6 worm cellular contexts compared by ENCODE assay signal in genomic region chrIII:10470927-10471326, ce11.
TF ChIP-seq lines count a peak whose summit lies in the region.

Gene cul-1 (plus strand): TSS chrIII:10471237.

TF ChIP-seq in whole organism, L1 larva, 84 proteins besides CTCF, POLR2A, EP300 and RAD21 (continues in another document):
- TF ChIP-seq pqm-1 (tag; optimal IDR thresholded peaks at IDR 0.05; lab: Kevin White, UChicago) (no peak), nhr-71 (tag; optimal IDR thresholded peaks at IDR 0.05; lab: Kevin White, UChicago) (no peak), skn-1 (tag; optimal IDR thresholded peaks at IDR 0.05; lab: Kevin White, UChicago) (peak; percentile 98), nhr-19 (GFP tag; conservative IDR thresholded peaks at IDR 0.05; lab: Robert Waterston, UW) (no peak), mdl-1 (tag; optimal IDR thresholded peaks at IDR 0.05; lab: Kevin White, UChicago) (no peak), vab-15 (tag; optimal IDR thresholded peaks at IDR 0.05; lab: Kevin White, UChicago) (no peak), mef-2 (tag; optimal IDR thresholded peaks at IDR 0.05; lab: Kevin White, UChicago) (no peak), elt-3 (tag; optimal IDR thresholded peaks at IDR 0.05; lab: Kevin White, UChicago) (no peak), hlh-17 (GFP tag; optimal IDR thresholded peaks at IDR 0.05; lab: Kevin White, UChicago; ENCODE audit: borderline replicate concordance) (no peak), fkh-10 (GFP tag; optimal IDR thresholded peaks at IDR 0.05; lab: Kevin White, UChicago) (no peak), lin-35 (GFP tag; optimal IDR thresholded peaks at IDR 0.05; lab: Kevin White, UChicago) (peak in 1 of 2 experiments; percentile 50), blmp-1 (tag; optimal IDR thresholded peaks at IDR 0.05; lab: Kevin White, UChicago) (peak; percentile 1), ceh-90 (tag; optimal IDR thresholded peaks at IDR 0.05; lab: Kevin White, UChicago) (no peak), zag-1 (tag; optimal IDR thresholded peaks at IDR 0.05; lab: Kevin White, UChicago) (no peak), tlp-1 (tag; optimal IDR thresholded peaks at IDR 0.05; lab: Kevin White, UChicago) (no peak), ama-1 (optimal IDR thresholded peaks at IDR 0.05; lab: Kevin White, UChicago) (no peak)

TF ChIP-seq in whole organism, L2 larva, 48 proteins besides CTCF, POLR2A, EP300 and RAD21:
- TF ChIP-seq C34F6.9 (tag; optimal IDR thresholded peaks at IDR 0.05; lab: Kevin White, UChicago) (peak; percentile 53), alr-1 (tag; optimal IDR thresholded peaks at IDR 0.05; lab: Kevin White, UChicago) (no peak), unc-55 (GFP tag; optimal IDR thresholded peaks at IDR 0.05; lab: Kevin White, UChicago) (peak; percentile 40), nhr-129 (tag; optimal IDR thresholded peaks at IDR 0.05; lab: Kevin White, UChicago) (peak; percentile 47), lin-11 (tag; optimal IDR thresholded peaks at IDR 0.05; lab: Kevin White, UChicago) (no peak), skn-1 (tag; optimal IDR thresholded peaks at IDR 0.05; lab: Kevin White, UChicago) (peak; percentile 74), mdl-1 (tag; optimal IDR thresholded peaks at IDR 0.05; lab: Kevin White, UChicago) (no peak)

TF ChIP-seq in whole organism, L3 larva, 47 proteins besides CTCF, POLR2A, EP300 and RAD21:
- no peak for TF ChIP-seq lsy-12 (tag; optimal IDR thresholded peaks at IDR 0.05; lab: Kevin White, UChicago)
- TF ChIP-seq egl-5 (tag; optimal IDR thresholded peaks at IDR 0.05; lab: Kevin White, UChicago): peak; percentile 80
- peak; percentile 23 for TF ChIP-seq lin-15B (tag; optimal IDR thresholded peaks at IDR 0.05; lab: Kevin White, UChicago)
- TF ChIP-seq nfya-1 (tag; optimal IDR thresholded peaks at IDR 0.05; lab: Kevin White, UChicago; ENCODE audit: insufficient read depth): peak; percentile 25
- peak; percentile 94 for TF ChIP-seq skn-1 (tag; optimal IDR thresholded peaks at IDR 0.05; lab: Kevin White, UChicago)
- no peak for TF ChIP-seq ceh-28 (tag; optimal IDR thresholded peaks at IDR 0.05; lab: Kevin White, UChicago)
- TF ChIP-seq pha-4 (tag; optimal IDR thresholded peaks at IDR 0.05; lab: Kevin White, UChicago): peak; percentile 1

TF ChIP-seq in whole organism, L4 larva, 104 proteins besides CTCF, POLR2A, EP300 and RAD21:
- TF ChIP-seq zfp-3 (GFP tag; conservative IDR thresholded peaks at IDR 0.05; lab: Robert Waterston, UW) (no peak), hlh-30 (tag; optimal IDR thresholded peaks at IDR 0.05; lab: Kevin White, UChicago; ENCODE audit: insufficient read depth) (peak; percentile 72), set-16 (GFP tag; IDR thresholded peaks at IDR 0.05; lab: Robert Waterston, UW) (no peak), nhr-28 (tag; optimal IDR thresholded peaks at IDR 0.05; lab: Kevin White, UChicago) (peak; percentile 2), hmg-1.1 (GFP tag; IDR thresholded peaks at IDR 0.05; lab: Robert Waterston, UW) (no peak), Y75B8A.6 (GFP tag; IDR thresholded peaks at IDR 0.05; lab: Robert Waterston, UW) (no peak), saeg-2 (GFP tag; IDR thresholded peaks at IDR 0.05; lab: Robert Waterston, UW) (no peak), daf-19 (GFP tag; conservative IDR thresholded peaks at IDR 0.05; lab: Robert Waterston, UW) (no peak), tag-97 (GFP tag; IDR thresholded peaks at IDR 0.05; lab: Robert Waterston, UW) (no peak), mdl-1 (tag; optimal IDR thresholded peaks at IDR 0.05; lab: Kevin White, UChicago) (no peak), ZK546.5 (tag; optimal IDR thresholded peaks at IDR 0.05; lab: Kevin White, UChicago) (no peak), dve-1 (tag; optimal IDR thresholded peaks at IDR 0.05; lab: Kevin White, UChicago; ENCODE audit: insufficient read depth) (peak; percentile 5), F10B5.3 (tag; optimal IDR thresholded peaks at IDR 0.05; lab: Kevin White, UChicago) (no peak), ctbp-1 (GFP tag; IDR thresholded peaks at IDR 0.05; lab: Robert Waterston, UW) (no peak), mes-2 (tag; optimal IDR thresholded peaks at IDR 0.05; lab: Kevin White, UChicago; ENCODE audit: poor library complexity, severe bottlenecking) (peak; percentile 23), R02D3.7 (tag; optimal IDR thresholded peaks at IDR 0.05; lab: Kevin White, UChicago) (no peak), vab-7 (GFP tag; IDR thresholded peaks at IDR 0.05; lab: Robert Waterston, UW) (no peak), nhr-102 (tag; optimal IDR thresholded peaks at IDR 0.05; lab: Kevin White, UChicago) (no peak), daf-16 (GFP tag; optimal IDR thresholded peaks at IDR 0.05; lab: Kevin White, UChicago) (no peak), daf-16 (tag; optimal IDR thresholded peaks at IDR 0.05; lab: Kevin White, UChicago) (peak; percentile 11), skn-1 (tag; optimal IDR thresholded peaks at IDR 0.05; lab: Kevin White, UChicago) (no peak), lsy-2 (tag; optimal IDR thresholded peaks at IDR 0.05; lab: Kevin White, UChicago) (peak in 1 of 2 experiments; percentile 42)

TF ChIP-seq in whole organism, mixed stage, embryonic, 35 proteins besides CTCF, POLR2A, EP300 and RAD21:
- TF ChIP-seq hlh-1 (tag; optimal IDR thresholded peaks at IDR 0.05; lab: Kevin White, UChicago) (peak; percentile 43), snpc-4 (tag; optimal IDR thresholded peaks at IDR 0.05; lab: Kevin White, UChicago) (no peak)

TF ChIP-seq in whole organism, young adult, 124 proteins besides CTCF, POLR2A, EP300 and RAD21:
- TF ChIP-seq mcd-1 (GFP tag; IDR thresholded peaks at IDR 0.05; lab: Robert Waterston, UW): 0 out of 2 replicates have a peak, but pooled peaks have one; percentile 24
- no peak for TF ChIP-seq madf-8 (GFP tag; conservative IDR thresholded peaks at IDR 0.05; lab: Robert Waterston, UW)
- TF ChIP-seq cebp-1 (GFP tag; IDR thresholded peaks at IDR 0.05; lab: Robert Waterston, UW): peak; percentile 68; the same call in 1 of the 2 replicates
- TF ChIP-seq cebp-1 (tag; optimal IDR thresholded peaks at IDR 0.05; lab: Kevin White, UChicago): peak; percentile 88
